Fruit fly (Drosophila melanogaster) whole organism, pupa: ENCODE data around the gene CG42353.

ENCODE experiments used
- CG10348 ChIP-seq: fragments of 200-800 bp; sonication (Bioruptor generic); IDR thresholded peaks from 2 replicates; pipeline ENCODE4 v1.3.6; 2022; ENCODE audit warnings: missing biosample characterization, missing genetic modification characterization
- CG12605 ChIP-seq: fragments of 200-800 bp; sonication (Bioruptor generic); IDR thresholded peaks from 2 replicates; pipeline ENCODE4 v1.3.6; 2022; ENCODE audit warnings: missing biosample characterization, missing genetic modification characterization
- CG13204 ChIP-seq: fragments of 200-800 bp; sonication (Bioruptor generic); optimal IDR thresholded peaks from 2 replicates; lab custom pipeline; 2018; ENCODE audit warnings: missing biosample characterization, mild to moderate bottlenecking, missing genetic modification characterization, moderate library complexity
- CG14655 ChIP-seq: fragments of 200-800 bp; sonication (Bioruptor generic); optimal IDR thresholded peaks from 3 replicates; lab custom pipeline; 2017; ENCODE audit warnings: mild to moderate bottlenecking, missing biosample characterization, missing genetic modification reagents, missing genetic modification characterization
- CG15710 ChIP-seq: fragments of 200-800 bp; sonication (Bioruptor generic); optimal IDR thresholded peaks from 2 replicates; lab custom pipeline; 2018; ENCODE audit warnings: missing biosample characterization, mild to moderate bottlenecking, missing genetic modification characterization, moderate library complexity
- CG17806 ChIP-seq: fragments of 200-800 bp; sonication (Bioruptor generic); optimal IDR thresholded peaks from 2 replicates; lab custom pipeline; 2018; ENCODE audit warnings: missing biosample characterization, mild to moderate bottlenecking, missing genetic modification characterization, moderate library complexity
- CG32121 ChIP-seq: fragments of 200-800 bp; sonication (Bioruptor generic); IDR thresholded peaks from 2 replicates; pipeline ENCODE4 v1.3.6; 2022; ENCODE audit warnings: missing biosample characterization, missing genetic modification characterization
- CG34367 ChIP-seq: fragments of 200-800 bp; sonication (Bioruptor generic); optimal IDR thresholded peaks from 2 replicates; lab custom pipeline; 2018; ENCODE audit warnings: missing biosample characterization, mild to moderate bottlenecking, missing genetic modification characterization
- CG4496 ChIP-seq: fragments of 200-800 bp; sonication (Bioruptor generic); IDR thresholded peaks from 3 replicates; pipeline ENCODE4 v1.3.6; 2022; ENCODE audit warnings: missing biosample characterization, missing genetic modification characterization
- CG8159 ChIP-seq: fragments of 200-800 bp; sonication (Bioruptor generic); optimal IDR thresholded peaks from 3 replicates; lab custom pipeline; 2018; ENCODE audit warnings: missing biosample characterization, mild to moderate bottlenecking, missing genetic modification characterization, moderate library complexity
- CG8301 ChIP-seq: fragments of 200-800 bp; sonication (Bioruptor generic); optimal IDR thresholded peaks from 2 replicates; lab custom pipeline; 2018; ENCODE audit warnings: missing biosample characterization, mild to moderate bottlenecking, missing genetic modification characterization
- CG9948 ChIP-seq: fragments of 200-800 bp; sonication (Bioruptor generic); optimal IDR thresholded peaks from 2 replicates; lab custom pipeline; 2018; ENCODE audit warnings: missing biosample characterization, mild to moderate bottlenecking, missing genetic modification characterization, moderate library complexity
- D1 ChIP-seq: fragments of 200-800 bp; sonication (Bioruptor generic); optimal IDR thresholded peaks from 2 replicates; lab custom pipeline; 2018; ENCODE audit warnings: missing biosample characterization, mild to moderate bottlenecking, missing genetic modification characterization, moderate library complexity
- EcR ChIP-seq: fragments of 200-800 bp; sonication (Bioruptor generic); optimal IDR thresholded peaks from 3 replicates; lab custom pipeline; 2019; ENCODE audit warnings: missing biosample characterization, missing genetic modification characterization, mild to moderate bottlenecking, moderate library complexity, missing genetic modification reagents
- Ets98B ChIP-seq: fragments of 200-800 bp; sonication (Bioruptor generic); IDR thresholded peaks from 2 replicates; pipeline ENCODE4 v1.3.6; 2022; ENCODE audit warnings: missing biosample characterization, missing genetic modification characterization
- Pif1A ChIP-seq: fragments of 200-800 bp; sonication (Bioruptor generic); optimal IDR thresholded peaks from 3 replicates; lab custom pipeline; 2016; ENCODE audit warnings: missing biosample characterization, missing genetic modification characterization
- Pif1B ChIP-seq: fragments of 200-800 bp; sonication (Bioruptor generic); optimal IDR thresholded peaks from 3 replicates; lab custom pipeline; 2016; ENCODE audit warnings: missing biosample characterization, missing genetic modification characterization
- Snoo ChIP-seq: fragments of 200-800 bp; sonication (Bioruptor generic); optimal IDR thresholded peaks from 3 replicates; lab custom pipeline; 2017; ENCODE audit warnings: missing biosample characterization, mild to moderate bottlenecking, missing genetic modification characterization, inconsistent platforms
- fd96Ca ChIP-seq: fragments of 200-800 bp; sonication (Bioruptor generic); IDR thresholded peaks from 3 replicates; pipeline ENCODE4 v1.3.6; 2022; ENCODE audit warnings: missing biosample characterization, missing genetic modification characterization
- gl ChIP-seq: fragments of 200-800 bp; sonication (Bioruptor generic); optimal IDR thresholded peaks from 2 replicates; lab custom pipeline; 2018; ENCODE audit warnings: missing biosample characterization, mild to moderate bottlenecking, missing genetic modification characterization
- rn ChIP-seq: fragments of 200-800 bp; sonication (Bioruptor generic); IDR thresholded peaks from 2 replicates; pipeline ENCODE4 v1.3.6; 2022; ENCODE audit warnings: missing biosample characterization, missing genetic modification characterization

The CG42353 gene

DNA sequence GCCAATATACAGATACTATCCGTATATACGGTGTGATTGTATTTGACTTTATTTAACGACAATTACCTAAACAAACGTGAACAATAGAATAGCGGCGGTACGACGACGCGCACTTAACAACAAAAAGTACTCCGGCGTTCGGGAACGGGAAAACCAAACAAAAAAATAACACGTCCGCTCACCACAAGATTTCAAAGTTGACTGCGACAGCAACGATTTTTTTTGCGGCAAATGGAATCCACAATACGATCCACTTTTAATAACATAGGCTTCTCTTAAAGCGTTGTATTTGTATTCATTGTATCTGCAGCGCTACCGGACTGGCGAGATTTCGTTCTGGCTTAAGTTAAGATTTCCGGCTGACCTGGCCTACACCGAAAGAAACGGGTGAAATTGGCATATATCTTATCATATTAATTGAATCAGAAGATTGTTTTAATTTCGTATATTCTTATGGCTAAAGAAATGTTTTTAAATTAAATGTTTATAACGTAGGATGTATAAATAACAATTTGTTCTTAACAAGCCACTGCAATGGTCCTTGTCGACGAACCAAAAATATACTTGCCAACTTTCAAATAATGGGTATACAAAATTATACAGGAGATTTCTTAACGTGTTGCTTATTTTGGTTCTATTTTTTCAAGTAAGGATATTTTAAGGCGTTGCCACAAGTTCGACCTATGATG is at the start of gene CG42353, which contains the start of gene CG42354:
Gene CG42353 (minus strand): TSS at position 209 of the 689 bp plus-strand sequence.
Gene CG42354 (minus strand): TSS at position 209 of the 689 bp plus-strand sequence.
- TF ChIP-seq CG10348 (GFP tag; lab: Robert Waterston, UW) (peak; percentile 65), rn (GFP tag; lab: Robert Waterston, UW) (peak; percentile 84), CG8159 (tag; lab: Kevin White, UChicago) (peak; percentile 98), Snoo (tag; lab: Kevin White, UChicago) (peak; percentile 91), CG32121 (GFP tag; lab: Robert Waterston, UW) (peak; percentile 94), fd96Ca (GFP tag; lab: Robert Waterston, UW) (peak; percentile 91), EcR (no peak), Pif1A (GFP tag; lab: Kevin White, UChicago) (peak; percentile 85), CG13204 (peak; percentile 81), CG34367 (tag; lab: Kevin White, UChicago) (peak; percentile 98), gl (tag; lab: Kevin White, UChicago) (peak; percentile 93), CG15710 (tag; lab: Kevin White, UChicago) (peak; percentile 98), D1 (tag; lab: Kevin White, UChicago) (peak; percentile 97), CG4496 (GFP tag; lab: Robert Waterston, UW) (peak; percentile 95), Pif1B (GFP tag; lab: Kevin White, UChicago) (peak; percentile 92), CG9948 (tag; lab: Kevin White, UChicago) (peak; percentile 99), CG12605 (peak; percentile 89), CG14655 (GFP tag; lab: Kevin White, UChicago) (peak; percentile 99), CG17806 (tag; lab: Kevin White, UChicago) (peak; percentile 98), CG8301 (peak; percentile 98), Ets98B (GFP tag; lab: Robert Waterston, UW) (peak; percentile 89)

DNA sequence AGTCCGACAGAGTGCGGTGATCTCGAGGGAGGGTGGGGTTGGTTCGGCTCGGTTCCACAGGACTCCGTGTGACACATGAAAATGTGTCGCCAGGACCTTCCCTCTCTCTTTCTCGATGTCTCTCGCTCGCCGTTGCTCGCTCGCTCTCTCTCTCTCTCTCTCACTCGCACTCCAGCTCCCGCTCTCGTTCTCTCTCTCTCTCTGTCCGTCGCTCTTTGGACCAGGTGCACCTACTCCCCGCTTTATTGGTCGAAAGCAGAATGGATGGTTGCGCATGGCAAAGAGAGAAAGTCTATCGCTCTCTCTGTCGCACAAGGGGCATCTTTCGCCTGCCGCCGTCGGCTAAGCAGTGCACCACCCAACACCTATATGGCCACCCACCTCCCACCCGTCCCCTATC is 45.8 kb upstream of the CG42353 start:
- peak; percentile 33; the same call in 1 of the 3 replicates for TF ChIP-seq CG4496 (GFP tag; lab: Robert Waterston, UW)
- TF ChIP-seq CG32121 (GFP tag; lab: Robert Waterston, UW), result no peak
- TF ChIP-seq fd96Ca (GFP tag; lab: Robert Waterston, UW), result 0 out of 3 replicates have a peak, but pooled peaks have one; percentile 32
- TF ChIP-seq CG8301, result no peak
- TF ChIP-seq CG14655 (GFP tag; lab: Kevin White, UChicago), result no peak
- TF ChIP-seq CG12605, result no peak

DNA sequence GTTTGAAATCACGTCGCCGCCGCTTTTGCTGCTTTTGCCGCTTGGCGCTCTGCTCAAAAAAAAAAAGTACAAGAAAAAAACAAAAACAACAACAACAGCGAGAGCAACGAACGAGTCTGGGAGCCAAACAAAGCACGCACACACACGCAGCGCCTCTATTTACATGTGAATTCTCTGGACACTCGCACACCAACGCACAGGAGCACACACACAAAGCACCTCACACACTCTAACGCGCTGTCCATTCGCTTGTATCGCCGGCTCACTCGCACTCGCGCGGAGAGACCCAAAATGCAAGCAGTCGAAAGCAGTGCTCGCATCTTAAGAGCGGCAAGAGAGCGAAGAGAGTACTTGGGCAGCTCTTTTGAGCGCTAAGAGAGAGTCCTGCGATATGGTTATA is 44.2 kb upstream of the CG42353 start, which contains the start of gene disco-r:
Gene disco-r (minus strand): TSS at position 4 of the 400 bp plus-strand sequence.
- peak; percentile 1 for TF ChIP-seq CG13204
- peak; percentile 56 for TF ChIP-seq Ets98B (GFP tag; lab: Robert Waterston, UW)
- no peak for TF ChIP-seq CG9948 (tag; lab: Kevin White, UChicago)
- TF ChIP-seq rn (GFP tag; lab: Robert Waterston, UW), result no peak
- peak; percentile 72; the same call in 2 of the 3 replicates for TF ChIP-seq fd96Ca (GFP tag; lab: Robert Waterston, UW)
- TF ChIP-seq CG4496 (GFP tag; lab: Robert Waterston, UW), result peak; percentile 66
- no peak for TF ChIP-seq CG14655 (GFP tag; lab: Kevin White, UChicago)
- TF ChIP-seq CG8159 (tag; lab: Kevin White, UChicago), result no peak
- no peak for TF ChIP-seq Snoo (tag; lab: Kevin White, UChicago)
- no peak for TF ChIP-seq CG17806 (tag; lab: Kevin White, UChicago)
- peak; percentile 25; the same call in 1 of the 2 replicates for TF ChIP-seq CG12605
- TF ChIP-seq EcR, result peak; percentile 60
- no peak for TF ChIP-seq gl (tag; lab: Kevin White, UChicago)
- peak; percentile 55; the same call in 1 of the 2 replicates for TF ChIP-seq CG32121 (GFP tag; lab: Robert Waterston, UW)
- no peak for TF ChIP-seq Pif1A (GFP tag; lab: Kevin White, UChicago)

DNA sequence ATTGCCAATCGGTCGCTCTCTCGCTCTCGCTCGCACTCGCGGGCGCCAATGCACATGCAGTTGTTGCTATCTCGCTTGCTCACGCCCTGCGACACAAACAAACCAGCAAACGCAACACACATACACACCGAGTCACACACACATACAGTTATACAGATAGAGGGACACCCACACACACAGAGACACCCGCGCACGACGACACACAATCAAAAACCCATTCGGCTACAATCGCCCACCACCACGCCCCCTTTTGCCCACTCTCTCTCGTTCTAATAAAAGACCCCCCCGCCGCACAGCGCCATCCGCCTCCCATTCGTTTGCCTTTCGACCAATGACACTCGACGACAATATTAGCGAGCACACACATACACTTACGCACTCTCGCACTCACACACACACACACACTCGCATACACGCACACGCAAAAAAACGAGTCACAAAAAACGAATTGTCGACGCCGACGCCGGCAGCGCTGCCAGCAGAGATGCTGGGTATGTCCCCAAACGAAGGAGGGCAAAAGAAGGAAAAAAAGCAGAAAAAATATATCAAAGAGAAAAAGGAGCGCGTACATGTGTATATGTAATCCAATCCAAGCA is 43.0 kb upstream of the CG42353 start:
- TF ChIP-seq Snoo (tag; lab: Kevin White, UChicago), result no peak
- TF ChIP-seq fd96Ca (GFP tag; lab: Robert Waterston, UW), result peak; percentile 66; the same call in 2 of the 3 replicates
- no peak for TF ChIP-seq CG8301
- TF ChIP-seq CG32121 (GFP tag; lab: Robert Waterston, UW), result peak; percentile 42; the same call in 1 of the 2 replicates
- TF ChIP-seq EcR, result peak; percentile 8
- no peak for TF ChIP-seq CG17806 (tag; lab: Kevin White, UChicago)
- no peak for TF ChIP-seq CG13204
- no peak; the same call in 1 of the 2 replicates for TF ChIP-seq Ets98B (GFP tag; lab: Robert Waterston, UW)
- TF ChIP-seq CG9948 (tag; lab: Kevin White, UChicago), result no peak
- peak; percentile 43; the same call in 2 of the 3 replicates for TF ChIP-seq CG4496 (GFP tag; lab: Robert Waterston, UW)
- TF ChIP-seq CG14655 (GFP tag; lab: Kevin White, UChicago), result peak; percentile 27
- no peak for TF ChIP-seq Pif1A (GFP tag; lab: Kevin White, UChicago)
- 0 out of 2 replicates have a peak, but pooled peaks have one; percentile 5 for TF ChIP-seq rn (GFP tag; lab: Robert Waterston, UW)
- TF ChIP-seq CG15710 (tag; lab: Kevin White, UChicago), result no peak
- TF ChIP-seq CG10348 (GFP tag; lab: Robert Waterston, UW), result no peak
- no peak for TF ChIP-seq D1 (tag; lab: Kevin White, UChicago)
- no peak for TF ChIP-seq Pif1B (GFP tag; lab: Kevin White, UChicago)
- no peak for TF ChIP-seq CG34367 (tag; lab: Kevin White, UChicago)
- TF ChIP-seq gl (tag; lab: Kevin White, UChicago), result no peak
- peak; percentile 19; the same call in 1 of the 2 replicates for TF ChIP-seq CG12605
- no peak for TF ChIP-seq CG8159 (tag; lab: Kevin White, UChicago)
